Fruit fly (Drosophila melanogaster) whole organism, prepupa: ENCODE results near the gene CG5391.

ENCODE experiments used
- CG1621 ChIP-seq: fragments of 200-800 bp; sonication (Bioruptor generic); optimal IDR thresholded peaks from 3 replicates; lab custom pipeline; 2018; ENCODE audit warnings: missing biosample characterization, mild to moderate bottlenecking, missing genetic modification characterization
- CG31627 ChIP-seq: fragments of 200-800 bp; sonication (Bioruptor generic); optimal IDR thresholded peaks from 3 replicates; lab custom pipeline; 2016; ENCODE audit warnings: missing biosample characterization, missing genetic modification characterization
- CG6276 ChIP-seq: fragments of 200-800 bp; sonication (Bioruptor generic); optimal IDR thresholded peaks from 2 replicates; lab custom pipeline; 2017; ENCODE audit warnings: missing biosample characterization, mild to moderate bottlenecking, missing genetic modification characterization
- CG6808 ChIP-seq: fragments of 200-800 bp; sonication (Bioruptor generic); optimal IDR thresholded peaks from 3 replicates; lab custom pipeline; 2017; ENCODE audit warnings: missing biosample characterization, missing genetic modification characterization, mild to moderate bottlenecking, moderate library complexity, missing genetic modification reagents
- Eip93F ChIP-seq: fragments of 200-800 bp; sonication (Bioruptor generic); optimal IDR thresholded peaks from 2 replicates; lab custom pipeline; 2016; ENCODE audit warnings: missing biosample characterization, mild to moderate bottlenecking, missing genetic modification characterization
- Hr38 ChIP-seq: sonication (Bioruptor generic); optimal IDR thresholded peaks from 2 replicates; lab custom pipeline; 2016; ENCODE audit warnings: missing biosample characterization, missing genetic modification characterization
- Lpt ChIP-seq: fragments of 200-800 bp; sonication (Bioruptor generic); optimal IDR thresholded peaks from 3 replicates; lab custom pipeline; 2016; ENCODE audit warnings: missing biosample characterization, missing genetic modification characterization
- lz ChIP-seq: fragments of 200-800 bp; sonication (Bioruptor generic); optimal IDR thresholded peaks from 3 replicates; lab custom pipeline; 2016; ENCODE audit warnings: missing biosample characterization, missing genetic modification characterization
- topi ChIP-seq: fragments of 200-800 bp; sonication (Bioruptor generic); optimal IDR thresholded peaks from 3 replicates; lab custom pipeline; 2016; ENCODE audit warnings: missing biosample characterization, missing genetic modification characterization

DNA sequence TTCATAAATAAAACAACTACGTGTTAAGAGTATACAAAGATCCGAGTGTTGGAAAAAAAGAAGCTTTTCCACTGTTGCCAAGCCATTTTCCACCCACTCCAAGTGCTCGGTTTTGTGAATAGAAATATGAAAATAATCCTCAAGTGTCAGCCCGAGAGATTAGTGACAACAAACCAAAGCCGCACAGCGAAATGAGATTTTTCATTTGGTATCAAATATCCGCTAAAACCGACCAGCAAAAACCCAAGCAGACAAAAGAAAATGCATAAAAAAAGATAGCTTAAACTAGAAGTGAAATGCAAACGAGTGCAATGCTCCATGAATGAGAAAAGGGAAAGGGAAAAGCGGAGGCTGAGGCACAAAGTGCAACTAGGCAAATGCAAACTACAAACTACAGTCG lies 17.4 kb upstream of the CG5391 start, which contains the start of gene rdhB:
- TF ChIP-seq lz (GFP tag; lab: Kevin White, UChicago), result no peak
- no peak for TF ChIP-seq Lpt (GFP tag; lab: Kevin White, UChicago)
- TF ChIP-seq CG1621, result no peak
- TF ChIP-seq CG31627 (GFP tag; lab: Kevin White, UChicago), result no peak
- no peak for TF ChIP-seq topi (GFP tag; lab: Kevin White, UChicago)
- no peak for TF ChIP-seq Eip93F (GFP tag; lab: Kevin White, UChicago)
- TF ChIP-seq Hr38 (GFP tag; lab: Kevin White, UChicago), result no peak
- TF ChIP-seq CG6808 (GFP tag; lab: Kevin White, UChicago), result no peak
- TF ChIP-seq CG6276, result no peak
